Fruit fly (Drosophila melanogaster) whole organism, embryonic: ENCODE measurements around the gene Nopp140.

ENCODE experiments used
- ATbp ChIP-seq: fragments of 200-800 bp; sonication (Bioruptor generic); optimal IDR thresholded peaks from 2 replicates; lab custom pipeline; 2017; ENCODE audit warnings: missing biosample characterization, mild to moderate bottlenecking, missing genetic modification characterization, missing genetic modification reagents
- CG11398 ChIP-seq: fragments of 200-800 bp; sonication (Bioruptor generic); optimal IDR thresholded peaks from 2 replicates; lab custom pipeline; 2016; ENCODE audit warnings: missing biosample characterization, missing genetic modification characterization
- CG1233 ChIP-seq: fragments of 200-800 bp; sonication (Bioruptor generic); optimal IDR thresholded peaks from 4 replicates; lab custom pipeline; 2018; ENCODE audit warnings: missing biosample characterization, mild to moderate bottlenecking, missing genetic modification characterization
- CG12659 ChIP-seq: fragments of 200-800 bp; sonication (Bioruptor generic); optimal IDR thresholded peaks from 3 replicates; lab custom pipeline; 2017; ENCODE audit warnings: mild to moderate bottlenecking, missing biosample characterization, missing genetic modification reagents, missing genetic modification characterization
- CG13894 ChIP-seq: fragments of 200-800 bp; sonication (Bioruptor generic); optimal IDR thresholded peaks from 3 replicates; lab custom pipeline; 2018; ENCODE audit warnings: missing biosample characterization, mild to moderate bottlenecking, missing genetic modification characterization, moderate library complexity
- CG14860 ChIP-seq: fragments of 200-800 bp; sonication (Bioruptor generic); IDR thresholded peaks from 3 replicates; pipeline ENCODE4 v1.3.6; 2022; ENCODE audit warnings: missing biosample characterization, missing genetic modification characterization; ENCODE audit not compliant: partially characterized antibody
- CG1529 ChIP-seq: fragments of 200-800 bp; sonication (Bioruptor generic); optimal IDR thresholded peaks from 3 replicates; lab custom pipeline; 2018; ENCODE audit warnings: missing biosample characterization, missing genetic modification characterization
- CG15514 ChIP-seq: fragments of 200-800 bp; sonication (Bioruptor generic); optimal IDR thresholded peaks from 3 replicates; lab custom pipeline; 2017; ENCODE audit warnings: missing biosample characterization, missing genetic modification characterization, mild to moderate bottlenecking, moderate library complexity, missing genetic modification reagents
- CG1792 ChIP-seq: fragments of 200-800 bp; sonication (Bioruptor generic); optimal IDR thresholded peaks from 2 replicates; lab custom pipeline; 2016; ENCODE audit warnings: missing biosample characterization, missing genetic modification characterization
- CG3065 ChIP-seq: fragments of 200-800 bp; sonication (Bioruptor generic); optimal IDR thresholded peaks from 2 replicates; lab custom pipeline; 2016; ENCODE audit warnings: missing biosample characterization, missing genetic modification characterization
- CG34422 ChIP-seq: fragments of 200-800 bp; sonication (Bioruptor generic); IDR thresholded peaks from 3 replicates; pipeline ENCODE4 v1.3.6; 2022; ENCODE audit warnings: missing biosample characterization, missing genetic modification characterization
- CG4282 ChIP-seq: fragments of 200-800 bp; sonication (Bioruptor generic); optimal IDR thresholded peaks from 2 replicates; lab custom pipeline; 2016; ENCODE audit warnings: missing biosample characterization, missing genetic modification characterization
- CG4424 ChIP-seq: fragments of 200-800 bp; sonication (Bioruptor generic); optimal IDR thresholded peaks from 3 replicates; lab custom pipeline; 2016; ENCODE audit warnings: missing biosample characterization, missing genetic modification characterization
- CG7928 ChIP-seq: fragments of 200-800 bp; sonication (Bioruptor generic); optimal IDR thresholded peaks from 2 replicates; lab custom pipeline; 2017; ENCODE audit warnings: missing biosample characterization, mild to moderate bottlenecking, missing genetic modification characterization
- CG7963 ChIP-seq: fragments of 200-800 bp; sonication (Bioruptor generic); IDR thresholded peaks from 3 replicates; pipeline ENCODE4 v1.3.6; 2022; ENCODE audit warnings: missing biosample characterization, missing genetic modification characterization; ENCODE audit not compliant: partially characterized antibody
- CG8478 ChIP-seq: fragments of >200 bp; optimal IDR thresholded peaks from 2 replicates; lab custom pipeline; 2018
- Dad ChIP-seq: fragments of 200-800 bp; sonication (Bioruptor generic); optimal IDR thresholded peaks from 3 replicates; lab custom pipeline; 2016; ENCODE audit warnings: missing biosample characterization, missing genetic modification characterization
- Drgx ChIP-seq: fragments of 200-800 bp; sonication (Bioruptor generic); IDR thresholded peaks from 2 replicates; pipeline ENCODE4 v1.3.6; 2022; ENCODE audit warnings: missing biosample characterization, missing genetic modification characterization
- Lpt ChIP-seq: fragments of >200 bp; optimal IDR thresholded peaks from 2 replicates; lab custom pipeline; 2018; ENCODE audit warnings: missing biosample characterization, missing genetic modification characterization
- Mad ChIP-seq: fragments of 200-800 bp; sonication (Bioruptor generic); optimal IDR thresholded peaks from 2 replicates; lab custom pipeline; 2016; ENCODE audit warnings: missing biosample characterization, missing genetic modification characterization
- Max ChIP-seq: fragments of 200-800 bp; sonication (Bioruptor generic); optimal IDR thresholded peaks from 2 replicates; lab custom pipeline; 2016; ENCODE audit warnings: missing biosample characterization, mild to moderate bottlenecking, missing genetic modification characterization
- Med ChIP-seq: fragments of 200-800 bp; sonication (Bioruptor generic); peaks from one replicate; lab custom pipeline; 2016; ENCODE audit warnings: missing biosample characterization, missing genetic modification characterization, mild to moderate bottlenecking, inconsistent platforms, moderate library complexity
- Meics ChIP-seq: fragments of 200-800 bp; sonication (Bioruptor generic); optimal IDR thresholded peaks from 2 replicates; lab custom pipeline; 2017; ENCODE audit warnings: missing biosample characterization, mild to moderate bottlenecking, missing genetic modification characterization
- Myb ChIP-seq: fragments of 200-800 bp; sonication (Bioruptor generic); optimal IDR thresholded peaks from 2 replicates; lab custom pipeline; 2016; ENCODE audit warnings: missing biosample characterization, missing genetic modification characterization
- NC2α ChIP-seq: fragments of 200-800 bp; sonication (Bioruptor generic); optimal IDR thresholded peaks from 2 replicates; lab custom pipeline; 2016; ENCODE audit warnings: missing biosample characterization, missing genetic modification characterization
- Ravus ChIP-seq: fragments of 200-800 bp; sonication (Bioruptor generic); IDR thresholded peaks from 2 replicates; pipeline ENCODE4 v1.3.6; 2022; ENCODE audit warnings: missing biosample characterization, missing genetic modification characterization
- Rfx ChIP-seq: fragments of 200-800 bp; sonication (Bioruptor generic); IDR thresholded peaks from 2 replicates; pipeline ENCODE4 v1.3.6; 2022; ENCODE audit warnings: missing biosample characterization, missing genetic modification characterization
- Side ChIP-seq: fragments of 200-800 bp; sonication (Bioruptor generic); optimal IDR thresholded peaks from 2 replicates; lab custom pipeline; 2016; ENCODE audit warnings: missing biosample characterization, missing genetic modification characterization
- aop ChIP-seq: fragments of 200-800 bp; sonication (Bioruptor generic); IDR thresholded peaks from 2 replicates; pipeline ENCODE4 v1.3.6; 2022; ENCODE audit warnings: missing biosample characterization, missing genetic modification characterization
- caup ChIP-seq: fragments of 200-800 bp; sonication (Bioruptor generic); optimal IDR thresholded peaks from 3 replicates; lab custom pipeline; 2017; ENCODE audit warnings: missing biosample characterization, mild to moderate bottlenecking, missing genetic modification characterization, moderate library complexity; ENCODE audit not compliant: severe bottlenecking
- dan ChIP-seq: fragments of 200-800 bp; sonication (Bioruptor generic); IDR thresholded peaks from 2 replicates; pipeline ENCODE4 v1.3.6; 2022; ENCODE audit warnings: missing biosample characterization, missing genetic modification characterization
- fd102C ChIP-seq: fragments of 200-800 bp; sonication (Bioruptor generic); optimal IDR thresholded peaks from 2 replicates; lab custom pipeline; 2018; ENCODE audit warnings: missing biosample characterization, mild to moderate bottlenecking, missing genetic modification characterization, moderate library complexity
- hkb ChIP-seq, 2 experiments: fragments of 200-800 bp in 1 of 2; fragments of >200 bp in 1 of 2; sonication (Bioruptor generic) in 1 of 2; IDR thresholded peaks in 1 of 2; optimal IDR thresholded peaks in 1 of 2; 2 replicates each; pipeline versions ENCODE4 v1.3.6 to Lab custom; 2017 to 2022; ENCODE audit warnings: missing biosample characterization in 1 of 2, missing genetic modification characterization in 1 of 2
- knrl ChIP-seq: fragments of 200-800 bp; sonication (Bioruptor generic); IDR thresholded peaks from 3 replicates; pipeline ENCODE4 v1.3.6; 2022; ENCODE audit warnings: missing biosample characterization, missing genetic modification characterization; ENCODE audit not compliant: partially characterized antibody
- luna ChIP-seq: fragments of 200-800 bp; sonication (Bioruptor generic); optimal IDR thresholded peaks from 2 replicates; lab custom pipeline; 2016; ENCODE audit warnings: missing biosample characterization, missing genetic modification characterization
- maf-S ChIP-seq: fragments of 200-800 bp; sonication (Bioruptor generic); optimal IDR thresholded peaks from 2 replicates; lab custom pipeline; 2016; ENCODE audit warnings: missing biosample characterization, missing genetic modification characterization
- mld ChIP-seq: fragments of 200-800 bp; sonication (Bioruptor generic); IDR thresholded peaks from 3 replicates; pipeline ENCODE4 v1.3.6; 2022; ENCODE audit warnings: missing biosample characterization, missing genetic modification characterization; ENCODE audit not compliant: partially characterized antibody
- nerfin-2 ChIP-seq: fragments of 200-800 bp; sonication (Bioruptor generic); IDR thresholded peaks from 2 replicates; pipeline ENCODE4 v1.3.6; 2022; ENCODE audit warnings: missing biosample characterization, missing genetic modification characterization; ENCODE audit not compliant: partially characterized antibody
- rib ChIP-seq: fragments of 200-800 bp; sonication (Bioruptor generic); IDR thresholded peaks from 2 replicates; pipeline ENCODE4 v1.3.6; 2022; ENCODE audit warnings: missing biosample characterization, missing genetic modification characterization
- salm ChIP-seq: fragments of 200-800 bp; sonication (Bioruptor generic); optimal IDR thresholded peaks from 2 replicates; lab custom pipeline; 2018; ENCODE audit warnings: missing biosample characterization, mild to moderate bottlenecking, missing genetic modification characterization
- sc ChIP-seq, 3 experiments: fragments of >200 bp in 2 of 3; fragments of 200-800 bp in 1 of 3; sonication (Bioruptor generic) in 1 of 3; optimal IDR thresholded peaks; 2 replicates in 2 of 3; 3 replicates in 1 of 3; lab custom pipeline; 2017; ENCODE audit warnings: mild to moderate bottlenecking in 1 of 3, missing biosample characterization in 1 of 3, missing genetic modification characterization in 1 of 3, missing genetic modification reagents in 1 of 3
- scrt ChIP-seq: fragments of 200-800 bp; sonication (Bioruptor generic); optimal IDR thresholded peaks from 2 replicates; lab custom pipeline; 2018; ENCODE audit warnings: missing biosample characterization, mild to moderate bottlenecking, missing genetic modification characterization, moderate library complexity
- sens-2 ChIP-seq: fragments of 200-800 bp; sonication (Bioruptor generic); IDR thresholded peaks from 2 replicates; pipeline ENCODE4 v1.3.6; 2022; ENCODE audit warnings: missing biosample characterization, missing genetic modification characterization
- seq ChIP-seq: fragments of 200-800 bp; sonication (Bioruptor generic); IDR thresholded peaks from 2 replicates; pipeline ENCODE4 v1.3.6; 2022; ENCODE audit warnings: missing biosample characterization, missing genetic modification characterization
- sim ChIP-seq: fragments of 200-800 bp; sonication (Bioruptor generic); IDR thresholded peaks from 2 replicates; pipeline ENCODE4 v1.3.6; 2022; ENCODE audit warnings: missing biosample characterization, missing genetic modification characterization
- vfl ChIP-seq: fragments of 200-800 bp; sonication (Bioruptor generic); optimal IDR thresholded peaks from 2 replicates; lab custom pipeline; 2016; ENCODE audit warnings: missing biosample characterization, missing genetic modification characterization
- vnd ChIP-seq: fragments of 200-800 bp; sonication (Bioruptor generic); IDR thresholded peaks from 3 replicates; pipeline ENCODE4 v1.3.6; 2022; ENCODE audit warnings: missing biosample characterization, missing genetic modification characterization; ENCODE audit not compliant: partially characterized antibody
- zfh2 ChIP-seq: fragments of 200-800 bp; sonication (Bioruptor generic); optimal IDR thresholded peaks from 2 replicates; lab custom pipeline; 2016; ENCODE audit warnings: missing biosample characterization, missing genetic modification characterization

Nopp140 gene

DNA sequence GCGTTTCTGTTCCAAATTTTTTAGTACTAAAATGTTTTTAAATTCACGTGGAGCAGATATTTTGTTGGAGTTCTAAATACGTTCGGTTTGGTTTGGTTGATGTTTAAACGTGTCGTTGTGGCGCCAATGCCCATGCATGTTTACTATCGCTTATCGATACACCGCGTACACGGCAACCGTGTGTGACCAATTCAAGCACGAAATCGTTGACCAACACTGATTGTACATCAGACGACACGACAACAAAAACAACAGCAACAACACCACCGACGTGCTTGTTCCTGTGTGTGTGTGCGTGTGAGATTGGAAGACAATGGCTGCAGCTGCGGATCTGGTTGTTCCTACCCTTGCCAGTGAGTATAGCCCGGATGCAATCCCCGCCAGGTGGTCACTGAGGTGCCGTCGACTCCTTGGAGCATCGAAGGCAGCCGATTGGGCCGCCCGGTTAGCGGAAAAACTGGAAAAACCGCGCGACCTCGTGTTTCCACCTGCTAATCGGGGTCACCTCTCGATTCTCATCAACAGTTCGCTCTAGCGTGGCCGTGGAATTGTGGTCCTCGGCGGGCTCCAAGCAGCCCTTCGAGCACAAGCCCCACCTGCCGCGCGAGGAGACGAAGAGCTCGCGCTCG is 7.7 kb upstream of the Nopp140 start, which contains the start of gene eIF2A (continued):
- no peak for TF ChIP-seq CG1529 (GFP tag; lab: Kevin White, UChicago)
- peak; percentile 71 for TF ChIP-seq Side (GFP tag; lab: Kevin White, UChicago)
- peak; percentile 98 for TF ChIP-seq Med
- peak; percentile 66 for TF ChIP-seq Dad (GFP tag; lab: Kevin White, UChicago)
- peak; percentile 89 for TF ChIP-seq CG15514 (GFP tag; lab: Kevin White, UChicago)
- TF ChIP-seq zfh2 (GFP tag; lab: Kevin White, UChicago): peak; percentile 73
- peak; percentile 52; the same call in 1 of the 3 replicates for TF ChIP-seq CG34422 (GFP tag; lab: Robert Waterston, UW)
- peak; percentile 74 for TF ChIP-seq vnd (GFP tag; lab: Robert Waterston, UW)
- TF ChIP-seq hkb (optimal IDR thresholded peaks at IDR 0.05; lab: Kevin White, UChicago): no peak
- TF ChIP-seq hkb (GFP tag; IDR thresholded peaks at IDR 0.05; lab: Robert Waterston, UW): peak; percentile 60; the same call in 1 of the 2 replicates
- TF ChIP-seq seq: no peak; the same call in 1 of the 2 replicates
- no peak for TF ChIP-seq CG1233 (GFP tag; lab: Kevin White, UChicago)
- TF ChIP-seq CG11398 (GFP tag; lab: Kevin White, UChicago): peak; percentile 73
- TF ChIP-seq Mad (GFP tag; lab: Kevin White, UChicago): peak; percentile 73
- peak; percentile 76 for TF ChIP-seq nerfin-2
- peak; percentile 36 for TF ChIP-seq Meics (GFP tag; lab: Kevin White, UChicago)
- no peak for TF ChIP-seq sim
- peak; percentile 80 for TF ChIP-seq CG13894
- peak; percentile 29; the same call in 1 of the 2 replicates for TF ChIP-seq Drgx
- peak; percentile 2 for TF ChIP-seq CG3065 (GFP tag; lab: Kevin White, UChicago)
- TF ChIP-seq caup (GFP tag; lab: Kevin White, UChicago): peak; percentile 79
- TF ChIP-seq aop (GFP tag; lab: Robert Waterston, UW): no peak
- peak; percentile 74 for TF ChIP-seq CG12659 (GFP tag; lab: Kevin White, UChicago)
- TF ChIP-seq scrt (GFP tag; lab: Kevin White, UChicago): peak; percentile 21
- 0 out of 3 replicates have a peak, but pooled peaks have one; percentile 58 for TF ChIP-seq mld (GFP tag; lab: Robert Waterston, UW)
- peak; percentile 44 for TF ChIP-seq CG1792
- peak; percentile 36 for TF ChIP-seq luna (GFP tag; lab: Kevin White, UChicago)
- TF ChIP-seq fd102C (GFP tag; lab: Kevin White, UChicago): peak; percentile 28
- TF ChIP-seq CG8478: peak; percentile 28
- TF ChIP-seq knrl (GFP tag; lab: Robert Waterston, UW): peak; percentile 72
- TF ChIP-seq ATbp: no peak
- no peak for TF ChIP-seq sens-2
- no peak for TF ChIP-seq dan (GFP tag; lab: Robert Waterston, UW)
- peak; percentile 86 for TF ChIP-seq Rfx (GFP tag; lab: Robert Waterston, UW)
- TF ChIP-seq NC2α: no peak
- TF ChIP-seq maf-S (GFP tag; lab: Kevin White, UChicago): peak; percentile 76
- TF ChIP-seq CG7928 (GFP tag; lab: Kevin White, UChicago): peak; percentile 8
- TF ChIP-seq Lpt: no peak
- TF ChIP-seq sc (optimal IDR thresholded peaks at IDR 0.05; lab: Kevin White, UChicago): no peak
- no peak for TF ChIP-seq sc (GFP tag; optimal IDR thresholded peaks at IDR 0.05; lab: Kevin White, UChicago)
- TF ChIP-seq CG4282 (GFP tag; lab: Kevin White, UChicago): peak; percentile 36
- peak; percentile 40 for TF ChIP-seq CG4424 (GFP tag; lab: Kevin White, UChicago)
- TF ChIP-seq salm (tag; lab: Kevin White, UChicago): peak; percentile 1
- TF ChIP-seq CG7963: peak; percentile 74
- TF ChIP-seq Max (GFP tag; lab: Kevin White, UChicago): peak; percentile 52
- no peak for TF ChIP-seq Ravus
- TF ChIP-seq vfl (GFP tag; lab: Kevin White, UChicago): peak; percentile 75
- peak; percentile 60; the same call in 1 of the 2 replicates for TF ChIP-seq rib
- TF ChIP-seq CG14860 (GFP tag; lab: Robert Waterston, UW): 0 out of 3 replicates have a peak, but pooled peaks have one; percentile 39
- peak; percentile 85 for TF ChIP-seq Myb
